Worm (Caenorhabditis elegans) whole organism, L3 larva: ENCODE data around the gene T16G12.1.

Source experiments
- aly-2 ChIP-seq: fragments of 150-350 bp; optimal IDR thresholded peaks from 2 replicates; lab custom pipeline; 2014; ENCODE audit warnings: missing biosample characterization, missing genetic modification characterization
- ceh-16 ChIP-seq: sonication (generic microtip); optimal IDR thresholded peaks from 2 replicates; lab custom pipeline; 2017; ENCODE audit warnings: missing biosample characterization, missing genetic modification characterization
- jun-1 ChIP-seq: fragments of 150-350 bp; optimal IDR thresholded peaks from 2 replicates; lab custom pipeline; 2014; ENCODE audit warnings: missing biosample characterization, missing genetic modification reagents, missing genetic modification characterization
- lin-15B ChIP-seq: fragments of 150-350 bp; optimal IDR thresholded peaks from 2 replicates; lab custom pipeline; 2014; ENCODE audit warnings: missing biosample characterization, missing genetic modification characterization
- lin-39 ChIP-seq: fragments of 150-350 bp; optimal IDR thresholded peaks from 2 replicates; lab custom pipeline; 2018; ENCODE audit warnings: missing biosample characterization, missing genetic modification reagents, missing genetic modification characterization
- mdl-1 ChIP-seq: fragments of 150-350 bp; optimal IDR thresholded peaks from 2 replicates; lab custom pipeline; 2014; ENCODE audit warnings: missing biosample characterization, missing genetic modification characterization
- nhr-11 ChIP-seq: fragments of 150-350 bp; optimal IDR thresholded peaks from 2 replicates; lab custom pipeline; 2014; ENCODE audit warnings: missing biosample characterization, missing genetic modification characterization
- nhr-28 ChIP-seq: fragments of 150-350 bp; optimal IDR thresholded peaks from 2 replicates; lab custom pipeline; 2014; ENCODE audit warnings: missing biosample characterization, missing genetic modification characterization
- nhr-43 ChIP-seq: sonication (generic microtip); optimal IDR thresholded peaks from 2 replicates; lab custom pipeline; 2016; ENCODE audit warnings: mild to moderate bottlenecking, missing genetic modification characterization, missing compliant biosample characterization; ENCODE audit not compliant: poor library complexity, severe bottlenecking
- nhr-76 ChIP-seq: fragments of 150-350 bp; sonication (generic microtip); optimal IDR thresholded peaks from 5 replicates; lab custom pipeline; 2014; ENCODE audit warnings: missing biosample characterization, missing genetic modification characterization
- nhr-77 ChIP-seq: fragments of 150-350 bp; optimal IDR thresholded peaks from 2 replicates; lab custom pipeline; 2014; ENCODE audit warnings: missing biosample characterization, missing genetic modification characterization
- snpc-4 ChIP-seq: fragments of 150-350 bp; optimal IDR thresholded peaks from 2 replicates; lab custom pipeline; 2014; ENCODE audit warnings: missing biosample characterization, missing genetic modification characterization
- ztf-11 ChIP-seq: fragments of 150-350 bp; optimal IDR thresholded peaks from 2 replicates; lab custom pipeline; 2014; ENCODE audit warnings: missing biosample characterization, missing genetic modification characterization
- ztf-4 ChIP-seq: fragments of 150-350 bp; optimal IDR thresholded peaks from 2 replicates; lab custom pipeline; 2014; ENCODE audit warnings: missing biosample characterization, missing genetic modification characterization

DNA sequence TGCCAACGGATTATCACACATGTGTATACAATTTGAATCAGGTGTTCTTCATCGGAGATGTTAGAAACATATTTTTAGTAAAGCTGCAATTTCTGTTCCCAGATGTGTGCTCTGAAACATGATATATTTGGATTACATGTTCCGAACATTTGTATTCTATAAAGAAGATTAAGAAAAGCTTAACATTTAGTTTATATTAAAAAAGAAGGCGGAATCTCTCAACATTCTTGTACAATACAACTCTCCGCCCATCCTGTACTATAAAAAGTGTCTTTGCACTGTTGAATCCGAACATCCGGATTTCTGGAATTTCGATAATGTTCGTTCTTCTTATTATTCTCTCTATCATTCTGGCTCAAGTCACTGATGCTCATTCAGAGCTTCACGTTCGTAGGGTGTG is 21.7 kb downstream of the T16G12.1 start, which contains the start of gene ins-23:
- TF ChIP-seq aly-2 (tag; lab: Kevin White, UChicago) (no peak), lin-15B (no peak), lin-39 (tag; lab: Kevin White, UChicago) (no peak), ceh-16 (no peak), jun-1 (tag; lab: Kevin White, UChicago) (no peak), nhr-28 (tag; lab: Kevin White, UChicago) (no peak), mdl-1 (tag; lab: Kevin White, UChicago) (no peak), ztf-11 (no peak), snpc-4 (tag; lab: Kevin White, UChicago) (no peak), nhr-43 (tag; lab: Kevin White, UChicago) (no peak), nhr-76 (tag; lab: Kevin White, UChicago) (no peak), nhr-77 (tag; lab: Kevin White, UChicago) (no peak), nhr-11 (tag; lab: Kevin White, UChicago) (no peak), ztf-4 (tag; lab: Kevin White, UChicago) (no peak)
